Worm (Caenorhabditis elegans): Measurements from ENCODE around the gene K09E4.3.

DNA sequence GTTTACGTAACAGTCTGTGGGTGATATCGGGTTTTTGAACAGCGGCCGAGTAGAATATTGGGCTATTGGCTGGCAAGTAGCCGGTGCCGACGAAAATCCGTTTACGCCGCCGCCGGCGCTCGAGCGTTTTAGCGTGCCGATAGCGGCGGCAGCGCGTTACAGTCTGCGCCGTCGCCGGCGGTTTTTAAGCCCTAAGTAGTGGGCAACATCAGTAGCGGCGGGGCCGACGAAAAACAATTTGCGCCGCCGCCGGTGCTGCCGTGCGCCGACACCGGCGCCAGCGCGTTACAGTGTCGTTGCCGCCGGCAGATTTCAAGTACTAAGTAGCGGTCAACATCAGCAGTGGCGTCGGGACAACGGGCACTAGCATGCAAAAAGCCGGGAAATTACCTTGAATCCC lies 30.9 kb downstream of the K09E4.3 start:
- TF ChIP-seq unc-62 (GFP tag; optimal IDR thresholded peaks at IDR 0.05) (no peak), F23B12.7 (tag; optimal IDR thresholded peaks at IDR 0.05; ENCODE audit: insufficient read depth) (no peak), sea-2 (GFP tag; IDR thresholded peaks at IDR 0.05) (no peak)
